Worm (Caenorhabditis elegans) whole organism, L2 larva: ENCODE data around the gene R07E5.15.
"Not testable (repeated sequence)": the region's sequence is repeated elsewhere in the genome, so short reads cannot be mapped to it uniquely, and the experiment has no call there.

Experiments used
- F13H6.1 ChIP-seq: sonication (generic microtip); optimal IDR thresholded peaks from 2 replicates; lab custom pipeline; 2016; ENCODE audit warnings: missing genetic modification characterization, missing compliant biosample characterization
- R02D3.7 ChIP-seq: fragments of 150-350 bp; optimal IDR thresholded peaks from 2 replicates; lab custom pipeline; 2014; ENCODE audit warnings: missing biosample characterization, missing genetic modification characterization
- Y55F3AM.14 ChIP-seq: fragments of 200-800 bp; sonication (Bioruptor generic); optimal IDR thresholded peaks from 2 replicates; lab custom pipeline; 2018; ENCODE audit warnings: mild to moderate bottlenecking, missing genetic modification characterization, missing compliant biosample characterization
- ama-1 ChIP-seq: fragments of 150-350 bp; optimal IDR thresholded peaks from 2 replicates; lab custom pipeline; 2018; ENCODE audit warnings: inconsistent platforms
- blmp-1 ChIP-seq: sonication (generic microtip); optimal IDR thresholded peaks from 2 replicates; lab custom pipeline; 2017; ENCODE audit warnings: missing genetic modification characterization, mild to moderate bottlenecking, missing compliant biosample characterization, antibody characterized with exemption, moderate library complexity; ENCODE audit not compliant: insufficient read depth
- crh-2 ChIP-seq: sonication (generic microtip); optimal IDR thresholded peaks from 2 replicates; lab custom pipeline; 2017; ENCODE audit warnings: missing biosample characterization, missing genetic modification characterization
- dmd-4 ChIP-seq: sonication (generic microtip); optimal IDR thresholded peaks from 2 replicates; lab custom pipeline; 2017; ENCODE audit warnings: missing biosample characterization, missing genetic modification characterization
- elt-1 ChIP-seq: fragments of 150-350 bp; optimal IDR thresholded peaks from 2 replicates; lab custom pipeline; 2014; ENCODE audit warnings: missing biosample characterization, missing genetic modification characterization
- fos-1 ChIP-seq: fragments of 150-350 bp; optimal IDR thresholded peaks from 2 replicates; lab custom pipeline; 2014; ENCODE audit warnings: missing biosample characterization, missing genetic modification characterization
- gmeb-1 ChIP-seq: fragments of 150-350 bp; optimal IDR thresholded peaks from 2 replicates; lab custom pipeline; 2014; ENCODE audit warnings: missing biosample characterization, missing genetic modification characterization
- lin-11 ChIP-seq: fragments of 150-350 bp; sonication (generic microtip); optimal IDR thresholded peaks from 2 replicates; lab custom pipeline; 2014; ENCODE audit warnings: missing biosample characterization, missing genetic modification characterization, inconsistent platforms, mixed read lengths
- lsy-2 ChIP-seq, 2 experiments: fragments of 150-350 bp in 1 of 2; sonication (generic microtip) in 1 of 2; optimal IDR thresholded peaks; 2 replicates each; lab custom pipeline; 2014 to 2017; ENCODE audit warnings: missing biosample characterization in 2 of 2, missing genetic modification characterization in 2 of 2
- mab-5 ChIP-seq: fragments of 150-350 bp; optimal IDR thresholded peaks from 2 replicates; lab custom pipeline; 2014; ENCODE audit warnings: missing biosample characterization, missing genetic modification characterization
- mbf-1 ChIP-seq: sonication (generic microtip); optimal IDR thresholded peaks from 2 replicates; lab custom pipeline; 2017; ENCODE audit warnings: missing biosample characterization, missing genetic modification characterization
- mdl-1 ChIP-seq, 2 experiments: fragments of 150-350 bp in 1 of 2; sonication (generic microtip) in 1 of 2; optimal IDR thresholded peaks; 2 replicates each; lab custom pipeline; 2017; ENCODE audit warnings: missing biosample characterization in 2 of 2, missing genetic modification characterization in 2 of 2
- nhr-10 ChIP-seq: sonication (generic microtip); optimal IDR thresholded peaks from 2 replicates; lab custom pipeline; 2017; ENCODE audit warnings: missing biosample characterization, missing genetic modification characterization
- nhr-11 ChIP-seq: fragments of 150-350 bp; optimal IDR thresholded peaks from 2 replicates; lab custom pipeline; 2014; ENCODE audit warnings: missing biosample characterization, missing genetic modification characterization
- nhr-12 ChIP-seq: fragments of 150-350 bp; optimal IDR thresholded peaks from 2 replicates; lab custom pipeline; 2014; ENCODE audit warnings: missing biosample characterization, missing genetic modification characterization
- nhr-129 ChIP-seq: fragments of 150-350 bp; optimal IDR thresholded peaks from 2 replicates; lab custom pipeline; 2014; ENCODE audit warnings: missing biosample characterization, missing genetic modification characterization
- nhr-21 ChIP-seq: fragments of 150-350 bp; optimal IDR thresholded peaks from 2 replicates; lab custom pipeline; 2014; ENCODE audit warnings: missing biosample characterization, missing genetic modification characterization
- nhr-25 ChIP-seq: fragments of 150-350 bp; sonication (generic microtip); optimal IDR thresholded peaks from 3 replicates; lab custom pipeline; 2014; ENCODE audit warnings: missing biosample characterization, missing genetic modification characterization
- nhr-6 ChIP-seq: fragments of 150-350 bp; optimal IDR thresholded peaks from 2 replicates; lab custom pipeline; 2014; ENCODE audit warnings: missing biosample characterization, missing genetic modification characterization
- nhr-77 ChIP-seq: fragments of 150-350 bp; optimal IDR thresholded peaks from 2 replicates; lab custom pipeline; 2014; ENCODE audit warnings: missing biosample characterization, missing genetic modification characterization
- peb-1 ChIP-seq: fragments of 150-350 bp; optimal IDR thresholded peaks from 2 replicates; lab custom pipeline; 2014; ENCODE audit warnings: missing biosample characterization, missing genetic modification characterization
- skn-1 ChIP-seq: sonication (generic microtip); optimal IDR thresholded peaks from 2 replicates; lab custom pipeline; 2017; ENCODE audit warnings: missing biosample characterization, missing genetic modification characterization
- sma-9 ChIP-seq, 2 experiments: fragments of 150-350 bp in 1 of 2; sonication (generic microtip) in 1 of 2; optimal IDR thresholded peaks; 2 replicates each; lab custom pipeline; 2014 to 2016; ENCODE audit warnings: missing genetic modification characterization in 2 of 2, mild to moderate bottlenecking in 1 of 2, missing biosample characterization in 1 of 2, missing compliant biosample characterization in 1 of 2, missing genetic modification reagents in 1 of 2, moderate library complexity in 1 of 2
- snpc-4 ChIP-seq: fragments of 150-350 bp; optimal IDR thresholded peaks from 2 replicates; lab custom pipeline; 2014; ENCODE audit warnings: missing biosample characterization, missing genetic modification characterization
- unc-39 ChIP-seq: fragments of 150-350 bp; optimal IDR thresholded peaks from 2 replicates; lab custom pipeline; 2014; ENCODE audit warnings: missing biosample characterization, missing genetic modification characterization
- unc-55 ChIP-seq: fragments of 150-350 bp; sonication (generic microtip); optimal IDR thresholded peaks from 3 replicates; lab custom pipeline; 2014; ENCODE audit warnings: missing biosample characterization, missing genetic modification reagents, missing genetic modification characterization
- unc-62 ChIP-seq: fragments of 150-350 bp; optimal IDR thresholded peaks from 2 replicates; lab custom pipeline; 2014; ENCODE audit warnings: missing biosample characterization, missing genetic modification reagents, missing genetic modification characterization
- zag-1 ChIP-seq: fragments of 150-350 bp; optimal IDR thresholded peaks from 2 replicates; lab custom pipeline; 2014; ENCODE audit warnings: missing biosample characterization, missing genetic modification characterization
- ztf-1 ChIP-seq: fragments of 200-800 bp; sonication (Bioruptor generic); conservative IDR thresholded peaks from 2 replicates; pipeline ENCODE4 v1.3.6; 2022; ENCODE audit warnings: missing genetic modification characterization, missing compliant biosample characterization
- ztf-11 ChIP-seq: sonication (generic microtip); optimal IDR thresholded peaks from 2 replicates; lab custom pipeline; 2017; ENCODE audit warnings: missing biosample characterization, missing genetic modification characterization
- ztf-4 ChIP-seq: fragments of 150-350 bp; optimal IDR thresholded peaks from 2 replicates; lab custom pipeline; 2014; ENCODE audit warnings: missing biosample characterization, missing genetic modification characterization

R07E5.15 gene

DNA sequence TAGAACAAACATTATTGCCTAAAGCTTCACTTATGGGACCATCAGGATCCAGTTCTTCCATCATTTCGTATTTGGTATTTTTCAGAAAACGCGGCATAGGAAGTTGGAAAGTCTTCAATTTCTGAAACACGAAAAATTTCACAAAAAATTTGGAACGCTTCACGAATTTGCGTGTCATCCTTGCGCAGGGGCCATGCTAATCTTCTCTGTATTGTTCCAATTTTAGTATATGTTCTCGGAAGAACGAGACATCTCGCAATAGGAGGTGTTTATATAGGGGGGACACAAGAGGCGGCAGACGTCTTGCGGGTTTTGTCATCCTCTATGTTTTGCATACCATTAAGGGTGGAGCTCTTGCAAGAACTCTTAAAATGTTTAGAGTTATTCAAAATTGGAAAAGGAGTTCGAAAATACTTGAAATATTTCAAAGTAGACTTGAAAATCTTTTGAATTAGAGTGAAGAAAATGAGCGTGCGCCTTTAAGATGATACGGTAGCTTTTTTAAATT lies 25.5 kb downstream of the R07E5.15 start:
- peak; percentile 95 for TF ChIP-seq snpc-4 (tag; lab: Kevin White, UChicago)
- TF ChIP-seq sma-9 (GFP tag; optimal IDR thresholded peaks at IDR 0.05; lab: Kevin White, UChicago) = peak; percentile 13
- not testable (repeated sequence) for TF ChIP-seq sma-9 (tag; optimal IDR thresholded peaks at IDR 0.05; lab: Kevin White, UChicago)
- peak; percentile 37 to 44 for TF ChIP-seq lsy-2 (tag; optimal IDR thresholded peaks at IDR 0.05; lab: Kevin White, UChicago)

DNA sequence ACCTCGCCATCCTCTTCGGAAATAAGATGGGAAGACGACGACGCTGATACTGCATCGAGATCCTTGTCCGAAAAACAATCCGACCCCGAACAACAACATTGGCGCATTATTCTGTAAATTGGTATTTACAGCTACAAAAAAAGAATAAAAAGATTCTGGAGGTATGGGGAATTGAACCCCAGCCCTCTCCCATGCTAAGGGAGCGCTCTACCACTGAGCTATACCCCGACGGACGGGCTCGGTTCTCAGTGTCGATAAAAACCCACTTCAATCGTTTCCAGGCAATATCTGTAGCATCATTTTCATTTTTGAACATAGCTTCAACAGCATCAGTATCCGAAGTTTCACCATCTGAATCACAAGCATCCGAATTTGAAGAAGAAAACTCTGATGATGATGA lies 27.6 kb downstream of the R07E5.15 start:
- TF ChIP-seq F13H6.1 (tag; lab: Kevin White, UChicago) (no peak), unc-39 (tag; lab: Kevin White, UChicago) (no peak), mdl-1 (tag; optimal IDR thresholded peaks at IDR 0.05; lab: Kevin White, UChicago) (no peak), Y55F3AM.14 (GFP tag; lab: Kevin White, UChicago) (no peak), mab-5 (no peak), nhr-10 (tag; lab: Kevin White, UChicago) (no peak), nhr-21 (tag; lab: Kevin White, UChicago) (no peak), gmeb-1 (tag; lab: Kevin White, UChicago) (no peak), nhr-129 (tag; lab: Kevin White, UChicago) (peak; percentile 14), sma-9 (GFP tag; optimal IDR thresholded peaks at IDR 0.05; lab: Kevin White, UChicago) (no peak), sma-9 (tag; optimal IDR thresholded peaks at IDR 0.05; lab: Kevin White, UChicago) (no peak), nhr-25 (no peak), dmd-4 (tag; lab: Kevin White, UChicago) (no peak), unc-55 (GFP tag; lab: Kevin White, UChicago) (peak; percentile 11), mbf-1 (tag; lab: Kevin White, UChicago) (no peak), ztf-4 (no peak), nhr-11 (tag; lab: Kevin White, UChicago) (no peak), fos-1 (tag; lab: Kevin White, UChicago) (no peak)

DNA sequence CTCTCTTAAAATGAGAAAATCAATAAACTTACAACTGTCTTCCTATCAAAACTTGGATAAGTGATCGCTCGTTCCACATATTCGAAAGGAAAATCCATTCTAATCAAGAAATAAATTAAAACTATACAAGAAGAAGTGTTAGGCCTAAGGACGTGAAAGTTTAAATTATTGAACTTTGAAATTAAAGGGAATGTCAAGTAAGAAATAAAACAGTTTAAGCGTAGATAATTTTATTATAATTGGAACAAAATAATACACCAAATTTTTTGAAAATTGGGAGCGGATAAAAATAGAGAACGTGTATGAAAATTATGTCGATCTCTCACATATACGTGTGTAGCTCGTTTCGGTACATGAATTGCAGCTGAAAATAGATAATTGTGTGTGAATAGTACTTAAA lies 28.2 kb downstream of the R07E5.15 start, which contains the start of gene C28A5.6:
Gene C28A5.6 (minus strand): TSS at position 101 of the 400 bp plus-strand sequence.
- TF ChIP-seq peb-1 (tag; lab: Kevin White, UChicago) (no peak), F13H6.1 (tag; lab: Kevin White, UChicago) (no peak), zag-1 (tag; lab: Kevin White, UChicago) (no peak), ztf-1 (GFP tag; lab: Robert Waterston, UW) (no peak), crh-2 (tag; lab: Kevin White, UChicago) (no peak), nhr-77 (tag; lab: Kevin White, UChicago) (no peak), fos-1 (tag; lab: Kevin White, UChicago) (no peak), nhr-12 (tag; lab: Kevin White, UChicago) (no peak), sma-9 (GFP tag; optimal IDR thresholded peaks at IDR 0.05; lab: Kevin White, UChicago) (no peak), sma-9 (tag; optimal IDR thresholded peaks at IDR 0.05; lab: Kevin White, UChicago) (no peak), nhr-21 (tag; lab: Kevin White, UChicago) (no peak), ztf-11 (tag; lab: Kevin White, UChicago) (no peak), unc-62 (GFP tag; lab: Kevin White, UChicago) (no peak)

DNA sequence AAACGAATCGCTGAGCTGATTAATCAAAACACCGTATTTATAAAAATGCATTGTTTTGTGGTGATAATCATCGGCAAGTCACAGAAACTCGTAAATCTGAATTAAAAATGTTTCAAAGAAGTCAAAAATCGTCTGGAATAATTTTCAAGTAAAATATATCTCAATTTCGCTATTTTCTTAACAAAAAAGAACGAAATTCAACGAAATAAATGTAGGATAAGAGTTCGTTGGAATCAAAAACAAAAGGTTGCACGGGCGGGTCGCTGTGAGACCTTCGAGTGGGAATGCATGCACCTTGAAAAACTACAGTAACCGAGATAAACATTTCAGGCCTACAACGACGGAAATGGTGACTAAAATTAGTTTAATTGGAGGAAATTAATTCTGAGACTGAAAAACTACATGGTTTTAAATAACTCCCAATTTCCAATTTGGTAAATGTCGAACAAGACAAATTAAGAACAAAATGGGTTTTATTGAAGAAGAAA lies 33.1 kb downstream of the R07E5.15 start, which contains the start of gene C28A5.1:
Gene C28A5.1 (minus strand): TSS at position 51 of the 488 bp plus-strand sequence.
- TF ChIP-seq F13H6.1 (tag; lab: Kevin White, UChicago) = no peak
- no peak for TF ChIP-seq ama-1
- no peak for TF ChIP-seq elt-1 (tag; lab: Kevin White, UChicago)
- TF ChIP-seq R02D3.7 (tag; lab: Kevin White, UChicago) = no peak
- TF ChIP-seq unc-39 (tag; lab: Kevin White, UChicago) = no peak
- TF ChIP-seq crh-2 (tag; lab: Kevin White, UChicago) = no peak
- TF ChIP-seq blmp-1 (tag; lab: Kevin White, UChicago) = no peak
- no peak for TF ChIP-seq lin-11 (tag; lab: Kevin White, UChicago)
- no peak for TF ChIP-seq nhr-129 (tag; lab: Kevin White, UChicago)
- no peak for TF ChIP-seq skn-1

DNA sequence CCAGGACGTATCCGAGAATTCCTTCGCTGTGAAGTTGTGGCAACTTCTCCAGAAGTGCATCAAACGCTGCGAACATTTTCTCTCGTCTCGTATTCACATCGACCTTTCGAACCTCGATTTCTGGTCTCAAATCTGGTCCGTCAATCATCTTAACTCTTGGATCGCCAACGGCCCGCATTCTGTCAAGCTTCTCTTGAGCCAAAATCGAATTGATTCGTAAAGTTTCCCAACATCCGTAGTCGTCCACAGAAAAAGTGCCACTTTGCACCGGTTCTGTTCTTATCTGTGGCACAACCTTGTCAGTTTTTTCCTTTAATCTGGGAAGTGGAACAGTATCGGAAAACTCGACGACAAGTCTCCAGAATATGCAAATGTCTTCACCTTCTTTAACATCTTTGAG lies 34.0 kb downstream of the R07E5.15 start:
- no peak for TF ChIP-seq snpc-4 (tag; lab: Kevin White, UChicago)
- no peak for TF ChIP-seq nhr-6 (tag; lab: Kevin White, UChicago)
